Fruit fly (Drosophila melanogaster) whole organism, embryonic: ENCODE measurements around the gene RpS5b.

Source experiments
- ATbp ChIP-seq: fragments of 200-800 bp; sonication (Bioruptor generic); optimal IDR thresholded peaks from 2 replicates; lab custom pipeline; 2017; ENCODE audit warnings: missing biosample characterization, mild to moderate bottlenecking, missing genetic modification characterization, missing genetic modification reagents
- Atf-2 ChIP-seq: fragments of 200-800 bp; sonication (Bioruptor generic); optimal IDR thresholded peaks from 2 replicates; lab custom pipeline; 2016; ENCODE audit warnings: missing biosample characterization, missing genetic modification characterization
- BEAF-32 ChIP-seq: fragments of 200-800 bp; sonication (Bioruptor generic); optimal IDR thresholded peaks from 3 replicates; lab custom pipeline; 2017; ENCODE audit warnings: missing biosample characterization, missing genetic modification characterization, mild to moderate bottlenecking, moderate library complexity, missing genetic modification reagents
- Bgb ChIP-seq: fragments of 200-800 bp; sonication (Bioruptor generic); IDR thresholded peaks from 2 replicates; pipeline ENCODE4 v1.3.6; 2022; ENCODE audit warnings: missing biosample characterization, missing genetic modification characterization; ENCODE audit not compliant: partially characterized antibody
- BtbVII ChIP-seq: fragments of 200-800 bp; sonication (Bioruptor generic); optimal IDR thresholded peaks from 3 replicates; lab custom pipeline; 2017; ENCODE audit warnings: missing biosample characterization, mild to moderate bottlenecking, missing genetic modification characterization
- CG10565 ChIP-seq: fragments of 200-800 bp; sonication (Bioruptor generic); optimal IDR thresholded peaks from 3 replicates; lab custom pipeline; 2016; ENCODE audit warnings: missing biosample characterization, mild to moderate bottlenecking, missing genetic modification characterization
- CG10979 ChIP-seq: fragments of 200-800 bp; sonication (Bioruptor generic); optimal IDR thresholded peaks from 2 replicates; lab custom pipeline; 2018; ENCODE audit warnings: missing biosample characterization, mild to moderate bottlenecking, missing genetic modification characterization, moderate library complexity
- CG12236 ChIP-seq: fragments of 200-800 bp; sonication (Bioruptor generic); optimal IDR thresholded peaks from 2 replicates; lab custom pipeline; 2016; ENCODE audit warnings: missing biosample characterization, missing genetic modification characterization
- CG13775 ChIP-seq: fragments of 200-800 bp; sonication (Bioruptor generic); optimal IDR thresholded peaks from 3 replicates; lab custom pipeline; 2017; ENCODE audit warnings: missing biosample characterization, mild to moderate bottlenecking, missing genetic modification characterization
- CG14050 ChIP-seq: fragments of 200-800 bp; sonication (Bioruptor generic); IDR thresholded peaks from 3 replicates; pipeline ENCODE4 v1.3.6; 2022; ENCODE audit warnings: missing biosample characterization, missing genetic modification characterization
- CG14667 ChIP-seq: fragments of 200-800 bp; sonication (Bioruptor generic); IDR thresholded peaks from 2 replicates; pipeline ENCODE4 v1.3.6; 2022; ENCODE audit warnings: missing biosample characterization, missing genetic modification characterization
- CG14710 ChIP-seq: fragments of 200-800 bp; sonication (Bioruptor generic); optimal IDR thresholded peaks from 3 replicates; lab custom pipeline; 2019; ENCODE audit warnings: missing biosample characterization, mild to moderate bottlenecking, missing genetic modification characterization, moderate library complexity
- CG16813 ChIP-seq: fragments of 200-800 bp; sonication (Bioruptor generic); IDR thresholded peaks from 3 replicates; pipeline ENCODE4 v1.3.6; 2022; ENCODE audit warnings: missing biosample characterization, missing genetic modification characterization; ENCODE audit not compliant: partially characterized antibody
- CG17802 ChIP-seq: fragments of 200-800 bp; sonication (Bioruptor generic); optimal IDR thresholded peaks from 2 replicates; lab custom pipeline; 2018; ENCODE audit warnings: missing biosample characterization, mild to moderate bottlenecking, missing genetic modification characterization, moderate library complexity
- CG18476 ChIP-seq: fragments of 200-800 bp; sonication (Bioruptor generic); optimal IDR thresholded peaks from 2 replicates; lab custom pipeline; 2016; ENCODE audit warnings: missing biosample characterization, mild to moderate bottlenecking, missing genetic modification characterization
- CG31365 ChIP-seq: fragments of 200-800 bp; sonication (Bioruptor generic); optimal IDR thresholded peaks from 2 replicates; lab custom pipeline; 2018; ENCODE audit warnings: missing biosample characterization, mild to moderate bottlenecking, missing genetic modification characterization
- CG3281 ChIP-seq: fragments of 200-800 bp; sonication (Bioruptor generic); optimal IDR thresholded peaks from 3 replicates; lab custom pipeline; 2017; ENCODE audit warnings: missing biosample characterization, mild to moderate bottlenecking, missing genetic modification characterization
- CG33213 ChIP-seq: fragments of 200-800 bp; sonication (Bioruptor generic); optimal IDR thresholded peaks from 3 replicates; lab custom pipeline; 2016; ENCODE audit warnings: missing biosample characterization, missing genetic modification characterization
- CG3847 ChIP-seq: fragments of 200-800 bp; sonication (Bioruptor generic); IDR thresholded peaks from 2 replicates; pipeline ENCODE4 v1.3.6; 2022; ENCODE audit warnings: missing biosample characterization, missing genetic modification characterization
- CG6272 ChIP-seq: fragments of 200-800 bp; sonication (Bioruptor generic); IDR thresholded peaks from 2 replicates; pipeline ENCODE4 v1.3.6; 2022; ENCODE audit warnings: missing biosample characterization, missing genetic modification characterization
- CG6689 ChIP-seq: fragments of 200-800 bp; sonication (Bioruptor generic); IDR thresholded peaks from 2 replicates; pipeline ENCODE4 v1.3.6; 2022; ENCODE audit warnings: missing biosample characterization, missing genetic modification characterization
- CG7372 ChIP-seq: fragments of 200-800 bp; sonication (Bioruptor generic); IDR thresholded peaks from 2 replicates; pipeline ENCODE4 v1.3.6; 2022; ENCODE audit warnings: missing biosample characterization, missing genetic modification characterization
- Dip3 ChIP-seq: fragments of 200-800 bp; sonication (Bioruptor generic); optimal IDR thresholded peaks from 3 replicates; lab custom pipeline; 2016; ENCODE audit warnings: missing biosample characterization, missing genetic modification characterization
- GATAe ChIP-seq: fragments of 200-800 bp; sonication (Bioruptor generic); conservative IDR thresholded peaks from 2 replicates; pipeline ENCODE4 v1.3.6; 2022; ENCODE audit warnings: missing biosample characterization, missing genetic modification characterization
- Hr39 ChIP-seq: fragments of >200 bp; optimal IDR thresholded peaks from 2 replicates; lab custom pipeline; 2017
- Kr ChIP-seq: fragments of 200-800 bp; sonication (Bioruptor generic); optimal IDR thresholded peaks from 2 replicates; lab custom pipeline; 2017; ENCODE audit warnings: missing biosample characterization, mild to moderate bottlenecking, missing genetic modification characterization
- MBD-R2 ChIP-seq: fragments of 200-800 bp; sonication (Bioruptor generic); IDR thresholded peaks from 2 replicates; pipeline ENCODE4 v1.3.6; 2022; ENCODE audit warnings: missing biosample characterization, missing genetic modification characterization
- Opbp ChIP-seq: fragments of 200-800 bp; sonication (Bioruptor generic); IDR thresholded peaks from 3 replicates; pipeline ENCODE4 v1.3.6; 2022; ENCODE audit warnings: missing biosample characterization, missing genetic modification characterization; ENCODE audit not compliant: partially characterized antibody
- Ravus ChIP-seq: fragments of 200-800 bp; sonication (Bioruptor generic); IDR thresholded peaks from 2 replicates; pipeline ENCODE4 v1.3.6; 2022; ENCODE audit warnings: missing biosample characterization, missing genetic modification characterization
- Rfx ChIP-seq: fragments of 200-800 bp; sonication (Bioruptor generic); IDR thresholded peaks from 2 replicates; pipeline ENCODE4 v1.3.6; 2022; ENCODE audit warnings: missing biosample characterization, missing genetic modification characterization
- Xrp1 ChIP-seq: fragments of 200-800 bp; sonication (Bioruptor generic); IDR thresholded peaks from 2 replicates; pipeline ENCODE4 v1.3.6; 2022; ENCODE audit warnings: missing biosample characterization, missing genetic modification characterization
- YL-1 ChIP-seq: fragments of 200-800 bp; sonication (Bioruptor generic); optimal IDR thresholded peaks from 3 replicates; lab custom pipeline; 2017; ENCODE audit warnings: missing biosample characterization, mild to moderate bottlenecking, missing genetic modification characterization
- ara ChIP-seq: fragments of 200-800 bp; sonication (Bioruptor generic); IDR thresholded peaks from 2 replicates; pipeline ENCODE4 v1.3.6; 2022; ENCODE audit warnings: missing biosample characterization, missing genetic modification characterization
- bigmax ChIP-seq: fragments of 200-800 bp; sonication (Bioruptor generic); optimal IDR thresholded peaks from 2 replicates; lab custom pipeline; 2018; ENCODE audit warnings: missing biosample characterization, mild to moderate bottlenecking, missing genetic modification characterization
- cg ChIP-seq: fragments of 200-800 bp; sonication (Bioruptor generic); optimal IDR thresholded peaks from 3 replicates; lab custom pipeline; 2019; ENCODE audit warnings: missing biosample characterization, mild to moderate bottlenecking, missing genetic modification characterization, moderate library complexity
- chinmo ChIP-seq: fragments of 200-800 bp; sonication (Bioruptor generic); IDR thresholded peaks from 4 replicates; pipeline ENCODE4 v1.3.6; 2022; ENCODE audit warnings: missing biosample characterization, missing genetic modification characterization; ENCODE audit not compliant: partially characterized antibody
- kay ChIP-seq: fragments of 200-800 bp; sonication (Bioruptor generic); optimal IDR thresholded peaks from 2 replicates; lab custom pipeline; 2016; ENCODE audit warnings: missing biosample characterization, missing genetic modification characterization
- lilli ChIP-seq: fragments of 200-800 bp; sonication (Bioruptor generic); optimal IDR thresholded peaks from 3 replicates; lab custom pipeline; 2016; ENCODE audit warnings: missing biosample characterization, missing genetic modification characterization
- lmd ChIP-seq: fragments of 200-800 bp; sonication (Bioruptor generic); IDR thresholded peaks from 2 replicates; pipeline ENCODE4 v1.3.6; 2022; ENCODE audit warnings: missing biosample characterization, missing genetic modification characterization
- luna ChIP-seq: fragments of 200-800 bp; sonication (Bioruptor generic); optimal IDR thresholded peaks from 2 replicates; lab custom pipeline; 2016; ENCODE audit warnings: missing biosample characterization, missing genetic modification characterization
- mam ChIP-seq: fragments of 200-800 bp; sonication (Bioruptor generic); optimal IDR thresholded peaks from 3 replicates; lab custom pipeline; 2016; ENCODE audit warnings: missing biosample characterization, missing genetic modification characterization
- mirr ChIP-seq: fragments of 200-800 bp; sonication (Bioruptor generic); optimal IDR thresholded peaks from 3 replicates; lab custom pipeline; 2018; ENCODE audit warnings: missing biosample characterization, mild to moderate bottlenecking, missing genetic modification characterization
- nom ChIP-seq: fragments of 200-800 bp; sonication (Bioruptor generic); optimal IDR thresholded peaks from 2 replicates; lab custom pipeline; 2017; ENCODE audit warnings: missing biosample characterization, missing genetic modification characterization, mild to moderate bottlenecking, moderate library complexity, missing genetic modification reagents
- pb ChIP-seq: fragments of 200-800 bp; sonication (Bioruptor generic); optimal IDR thresholded peaks from 3 replicates; lab custom pipeline; 2016; ENCODE audit warnings: missing biosample characterization, missing genetic modification characterization
- schlank ChIP-seq: fragments of 200-800 bp; sonication (Bioruptor generic); optimal IDR thresholded peaks from 2 replicates; lab custom pipeline; 2018; ENCODE audit warnings: missing biosample characterization, mild to moderate bottlenecking, missing genetic modification characterization
- sd ChIP-seq: fragments of 200-800 bp; sonication (Bioruptor generic); optimal IDR thresholded peaks from 3 replicates; lab custom pipeline; 2018; ENCODE audit warnings: missing biosample characterization, mild to moderate bottlenecking, missing genetic modification characterization, moderate library complexity
- sisA ChIP-seq: fragments of 200-800 bp; sonication (Bioruptor generic); IDR thresholded peaks from 2 replicates; pipeline ENCODE4 v1.3.6; 2022; ENCODE audit warnings: missing biosample characterization, missing genetic modification characterization
- sob ChIP-seq: fragments of 200-800 bp; sonication (Bioruptor generic); IDR thresholded peaks from 2 replicates; pipeline ENCODE4 v1.3.6; 2022; ENCODE audit warnings: missing biosample characterization, missing genetic modification characterization
- stwl ChIP-seq: fragments of 200-800 bp; sonication (Bioruptor generic); optimal IDR thresholded peaks from 3 replicates; lab custom pipeline; 2018; ENCODE audit warnings: missing biosample characterization, mild to moderate bottlenecking, missing genetic modification characterization, moderate library complexity
- vnd ChIP-seq: fragments of 200-800 bp; sonication (Bioruptor generic); IDR thresholded peaks from 3 replicates; pipeline ENCODE4 v1.3.6; 2022; ENCODE audit warnings: missing biosample characterization, missing genetic modification characterization; ENCODE audit not compliant: partially characterized antibody

Gene RpS5b

dm6 chr3R:14890064-14890709, 11.2 kb downstream of the RpS5b start, which contains the start of the genes CycC and UQCR-C1 (continued):
- no peak for TF ChIP-seq ara (GFP tag; lab: Robert Waterston, UW)
- no peak for TF ChIP-seq Hr39
- no peak for TF ChIP-seq mirr (GFP tag; lab: Kevin White, UChicago)
- TF ChIP-seq Xrp1 (GFP tag; lab: Robert Waterston, UW) = no peak
- peak; percentile 84 for TF ChIP-seq cg (GFP tag; lab: Kevin White, UChicago)
- no peak for TF ChIP-seq CG6689 (GFP tag; lab: Robert Waterston, UW)
- no peak for TF ChIP-seq ATbp (GFP tag; lab: Kevin White, UChicago)
- TF ChIP-seq lilli (GFP tag; lab: Kevin White, UChicago) = no peak
- no peak for TF ChIP-seq CG18476
- no peak for TF ChIP-seq pb
- TF ChIP-seq BEAF-32 (GFP tag; lab: Kevin White, UChicago) = peak; percentile 16
- TF ChIP-seq chinmo = 0 out of 4 replicates have a peak, but pooled peaks have one; percentile 42
- TF ChIP-seq CG17802 = peak; percentile 11
- no peak for TF ChIP-seq Dip3 (GFP tag; lab: Kevin White, UChicago)
- no peak for TF ChIP-seq sob (GFP tag; lab: Robert Waterston, UW)
- TF ChIP-seq CG10979 (tag; lab: Kevin White, UChicago) = peak; percentile 5
- no peak for TF ChIP-seq lmd
- no peak for TF ChIP-seq CG7372 (GFP tag; lab: Robert Waterston, UW)
- no peak for TF ChIP-seq CG14667 (GFP tag; lab: Robert Waterston, UW)
- TF ChIP-seq nom = peak; percentile 44
- no peak for TF ChIP-seq BtbVII (GFP tag; lab: Kevin White, UChicago)
- peak; percentile 97 for TF ChIP-seq YL-1 (GFP tag; lab: Kevin White, UChicago)
- TF ChIP-seq sd (tag; lab: Kevin White, UChicago) = no peak
- peak; percentile 62 for TF ChIP-seq stwl
- peak; percentile 5; the same call in 1 of the 2 replicates for TF ChIP-seq CG3847 (GFP tag; lab: Robert Waterston, UW)
- TF ChIP-seq CG3281 (GFP tag; lab: Kevin White, UChicago) = peak; percentile 31
- no peak for TF ChIP-seq CG13775
- no peak for TF ChIP-seq Atf-2 (GFP tag; lab: Kevin White, UChicago)
- no peak for TF ChIP-seq GATAe (GFP tag; lab: Robert Waterston, UW)
- peak; percentile 99 for TF ChIP-seq MBD-R2 (GFP tag; lab: Robert Waterston, UW)
- no peak for TF ChIP-seq CG6272
- TF ChIP-seq Kr (GFP tag; lab: Kevin White, UChicago) = no peak
- no peak for TF ChIP-seq Ravus
- no peak for TF ChIP-seq mam
- no peak for TF ChIP-seq vnd (GFP tag; lab: Robert Waterston, UW)
- no peak for TF ChIP-seq CG16813 (GFP tag; lab: Robert Waterston, UW)
- TF ChIP-seq bigmax (GFP tag; lab: Kevin White, UChicago) = peak; percentile 89
- no peak for TF ChIP-seq luna (GFP tag; lab: Kevin White, UChicago)
- peak; percentile 100 for TF ChIP-seq Opbp (GFP tag; lab: Robert Waterston, UW)
- peak; percentile 45; the same call in 1 of the 2 replicates for TF ChIP-seq Bgb (GFP tag; lab: Robert Waterston, UW)
- no peak for TF ChIP-seq schlank (tag; lab: Kevin White, UChicago)
- TF ChIP-seq kay (GFP tag; lab: Kevin White, UChicago) = no peak
- no peak for TF ChIP-seq sisA (GFP tag; lab: Robert Waterston, UW)
- TF ChIP-seq CG33213 (GFP tag; lab: Kevin White, UChicago) = no peak
- no peak for TF ChIP-seq Rfx
- no peak for TF ChIP-seq CG14050 (GFP tag; lab: Robert Waterston, UW)
- TF ChIP-seq CG12236 = no peak
- peak; percentile 100 for TF ChIP-seq CG14710
- no peak for TF ChIP-seq CG10565
- TF ChIP-seq CG31365 = no peak
